Fruit fly (Drosophila melanogaster) whole organism, embryonic: ENCODE measurements around the gene Amun.

ENCODE experiments used
- Abd-B ChIP-seq: fragments of 200-800 bp; sonication (Bioruptor generic); optimal IDR thresholded peaks from 2 replicates; lab custom pipeline; 2018; ENCODE audit warnings: missing biosample characterization, mild to moderate bottlenecking, missing genetic modification characterization, moderate library complexity
- Antp ChIP-seq: fragments of 200-800 bp; sonication (Bioruptor generic); optimal IDR thresholded peaks from 3 replicates; lab custom pipeline; 2016; ENCODE audit warnings: missing biosample characterization, missing genetic modification characterization
- CG1024 ChIP-seq: fragments of 200-800 bp; sonication (Bioruptor generic); IDR thresholded peaks from 2 replicates; pipeline ENCODE4 v1.3.6; 2022; ENCODE audit warnings: missing biosample characterization, missing genetic modification characterization
- CG10274 ChIP-seq: fragments of 200-800 bp; sonication (Bioruptor generic); optimal IDR thresholded peaks from 3 replicates; lab custom pipeline; 2017; ENCODE audit warnings: missing biosample characterization, mild to moderate bottlenecking, missing genetic modification characterization
- CG10543 ChIP-seq: fragments of 200-800 bp; sonication (Bioruptor generic); optimal IDR thresholded peaks from 3 replicates; lab custom pipeline; 2017; ENCODE audit warnings: missing biosample characterization, mild to moderate bottlenecking, missing genetic modification characterization, moderate library complexity
- CG10959 ChIP-seq: fragments of 200-800 bp; sonication (Bioruptor generic); IDR thresholded peaks from 2 replicates; pipeline ENCODE4 v1.3.6; 2022; ENCODE audit warnings: missing biosample characterization, missing genetic modification characterization
- CG11085 ChIP-seq: fragments of 200-800 bp; sonication (Bioruptor generic); IDR thresholded peaks from 2 replicates; pipeline ENCODE4 v1.3.6; 2022; ENCODE audit warnings: missing biosample characterization, missing genetic modification characterization
- CG11560 ChIP-seq: fragments of 200-800 bp; sonication (Bioruptor generic); IDR thresholded peaks from 3 replicates; pipeline ENCODE4 v1.3.6; 2022; ENCODE audit warnings: missing biosample characterization, missing genetic modification characterization
- CG13424 ChIP-seq: fragments of 200-800 bp; sonication (Bioruptor generic); optimal IDR thresholded peaks from 2 replicates; lab custom pipeline; 2019; ENCODE audit warnings: missing biosample characterization, mild to moderate bottlenecking, missing genetic modification characterization, moderate library complexity
- CG16779 ChIP-seq: fragments of 200-800 bp; sonication (Bioruptor generic); IDR thresholded peaks from 2 replicates; pipeline ENCODE4 v1.3.6; 2022; ENCODE audit warnings: missing biosample characterization, missing genetic modification characterization
- CG2712 ChIP-seq: fragments of 200-800 bp; optimal IDR thresholded peaks from 3 replicates; lab custom pipeline; 2019; ENCODE audit warnings: missing biosample characterization, mild to moderate bottlenecking, missing genetic modification characterization, moderate library complexity
- CG4404 ChIP-seq: fragments of 200-800 bp; sonication (Bioruptor generic); IDR thresholded peaks from 2 replicates; pipeline ENCODE4 v1.3.6; 2022; ENCODE audit warnings: missing biosample characterization, missing genetic modification characterization
- CG5180 ChIP-seq: fragments of 200-800 bp; sonication (Bioruptor generic); optimal IDR thresholded peaks from 3 replicates; lab custom pipeline; 2017; ENCODE audit warnings: missing biosample characterization, missing genetic modification characterization, mild to moderate bottlenecking, moderate library complexity, missing genetic modification reagents
- D19A ChIP-seq: fragments of 200-800 bp; optimal IDR thresholded peaks from 3 replicates; lab custom pipeline; 2019; ENCODE audit warnings: missing biosample characterization, mild to moderate bottlenecking, missing genetic modification characterization, moderate library complexity
- Deaf1 ChIP-seq: fragments of 200-800 bp; optimal IDR thresholded peaks from 3 replicates; lab custom pipeline; 2019; ENCODE audit warnings: missing biosample characterization, mild to moderate bottlenecking, missing genetic modification characterization, moderate library complexity
- Doc2 ChIP-seq: fragments of 200-800 bp; sonication (Bioruptor generic); IDR thresholded peaks from 2 replicates; pipeline ENCODE4 v1.3.6; 2022; ENCODE audit warnings: missing biosample characterization, missing genetic modification characterization
- Dp ChIP-seq: fragments of 200-800 bp; sonication (Bioruptor generic); optimal IDR thresholded peaks from 2 replicates; lab custom pipeline; 2018; ENCODE audit warnings: missing biosample characterization, mild to moderate bottlenecking, missing genetic modification characterization, moderate library complexity
- Dref ChIP-seq: fragments of 200-800 bp; sonication (Bioruptor generic); IDR thresholded peaks from 2 replicates; pipeline ENCODE4 v1.3.6; 2022; ENCODE audit warnings: missing biosample characterization, missing genetic modification characterization
- Ets65A ChIP-seq: fragments of 200-800 bp; sonication (Bioruptor generic); peaks from one replicate; lab custom pipeline; 2016; ENCODE audit warnings: missing biosample characterization, missing genetic modification characterization
- MBD-R2 ChIP-seq: fragments of 200-800 bp; sonication (Bioruptor generic); IDR thresholded peaks from 2 replicates; pipeline ENCODE4 v1.3.6; 2022; ENCODE audit warnings: missing biosample characterization, missing genetic modification characterization
- Mrtf ChIP-seq: fragments of 200-800 bp; sonication (Bioruptor generic); IDR thresholded peaks from 3 replicates; pipeline ENCODE4 v1.3.6; 2022; ENCODE audit warnings: missing biosample characterization, missing genetic modification characterization
- NC2β ChIP-seq: fragments of 200-800 bp; sonication (Bioruptor generic); optimal IDR thresholded peaks from 2 replicates; lab custom pipeline; 2016; ENCODE audit warnings: missing biosample characterization, missing genetic modification characterization
- Nf-YA ChIP-seq: fragments of 200-800 bp; sonication (Bioruptor generic); IDR thresholded peaks from 2 replicates; pipeline ENCODE4 v1.3.6; 2022; ENCODE audit warnings: missing biosample characterization, missing genetic modification characterization
- Rx ChIP-seq: fragments of 200-800 bp; sonication (Bioruptor generic); IDR thresholded peaks from 2 replicates; pipeline ENCODE4 v1.3.6; 2022; ENCODE audit warnings: missing biosample characterization, missing genetic modification characterization
- Ssrp ChIP-seq: fragments of 200-800 bp; sonication (Bioruptor generic); optimal IDR thresholded peaks from 2 replicates; lab custom pipeline; 2018; ENCODE audit warnings: missing biosample characterization, mild to moderate bottlenecking, missing genetic modification characterization, moderate library complexity
- TFAM ChIP-seq: fragments of 200-800 bp; sonication (Bioruptor generic); optimal IDR thresholded peaks from 2 replicates; lab custom pipeline; 2017; ENCODE audit warnings: missing biosample characterization, missing genetic modification characterization, inconsistent platforms
- Trl ChIP-seq, 3 experiments: fragments of >200 bp in 2 of 3; fragments of 200-800 bp in 1 of 3; sonication (Bioruptor generic) in 1 of 3; optimal IDR thresholded peaks; 2 replicates in 1 of 3; 3 replicates in 2 of 3; lab custom pipeline; 2016 to 2017; ENCODE audit warnings: missing biosample characterization in 1 of 3, missing genetic modification characterization in 1 of 3
- bbx ChIP-seq: fragments of 200-800 bp; sonication (Bioruptor generic); IDR thresholded peaks from 2 replicates; pipeline ENCODE4 v1.3.6; 2022; ENCODE audit warnings: missing biosample characterization, missing genetic modification characterization; ENCODE audit not compliant: partially characterized antibody
- caup ChIP-seq: fragments of 200-800 bp; sonication (Bioruptor generic); optimal IDR thresholded peaks from 3 replicates; lab custom pipeline; 2017; ENCODE audit warnings: missing biosample characterization, mild to moderate bottlenecking, missing genetic modification characterization, moderate library complexity; ENCODE audit not compliant: severe bottlenecking
- cg ChIP-seq: fragments of 200-800 bp; sonication (Bioruptor generic); optimal IDR thresholded peaks from 3 replicates; lab custom pipeline; 2019; ENCODE audit warnings: missing biosample characterization, mild to moderate bottlenecking, missing genetic modification characterization, moderate library complexity
- ci ChIP-seq: fragments of 200-800 bp; sonication (Bioruptor generic); IDR thresholded peaks from 3 replicates; pipeline ENCODE4 v1.3.6; 2022; ENCODE audit warnings: missing biosample characterization, missing genetic modification characterization
- dpn ChIP-seq, 2 experiments: fragments of 200-800 bp; sonication (Bioruptor generic); optimal IDR thresholded peaks; 3 replicates each; lab custom pipeline; 2016; ENCODE audit warnings: missing biosample characterization in 2 of 2, missing genetic modification characterization in 2 of 2
- dysf ChIP-seq: fragments of 200-800 bp; sonication (Bioruptor generic); IDR thresholded peaks from 3 replicates; pipeline ENCODE4 v1.3.6; 2022; ENCODE audit warnings: missing biosample characterization, missing genetic modification characterization
- emc ChIP-seq: fragments of 200-800 bp; sonication (Bioruptor generic); optimal IDR thresholded peaks from 2 replicates; lab custom pipeline; 2016; ENCODE audit warnings: missing biosample characterization, missing genetic modification characterization
- exex ChIP-seq: fragments of 200-800 bp; sonication (Bioruptor generic); optimal IDR thresholded peaks from 4 replicates; lab custom pipeline; 2018; ENCODE audit warnings: missing biosample characterization, mild to moderate bottlenecking, missing genetic modification characterization, moderate library complexity
- jumu ChIP-seq: fragments of 200-800 bp; sonication (Bioruptor generic); optimal IDR thresholded peaks from 3 replicates; lab custom pipeline; 2016; ENCODE audit warnings: missing biosample characterization, missing genetic modification characterization
- klu ChIP-seq: fragments of 200-800 bp; sonication (Bioruptor generic); IDR thresholded peaks from 2 replicates; pipeline ENCODE4 v1.3.6; 2022; ENCODE audit warnings: missing biosample characterization, missing genetic modification characterization
- nerfin-1 ChIP-seq: fragments of 200-800 bp; sonication (Bioruptor generic); optimal IDR thresholded peaks from 3 replicates; lab custom pipeline; 2019; ENCODE audit warnings: missing biosample characterization, mild to moderate bottlenecking, missing genetic modification characterization, moderate library complexity
- pros ChIP-seq: fragments of 200-800 bp; sonication (Bioruptor generic); optimal IDR thresholded peaks from 3 replicates; lab custom pipeline; 2019; ENCODE audit warnings: missing biosample characterization, mild to moderate bottlenecking, missing genetic modification characterization, moderate library complexity
- row ChIP-seq: fragments of 200-800 bp; sonication (Bioruptor generic); IDR thresholded peaks from 3 replicates; pipeline ENCODE4 v1.3.6; 2022; ENCODE audit warnings: missing biosample characterization, missing genetic modification characterization
- sna ChIP-seq: fragments of 200-800 bp; sonication (Bioruptor generic); IDR thresholded peaks from 2 replicates; pipeline ENCODE4 v1.3.6; 2022; ENCODE audit warnings: missing biosample characterization, missing genetic modification characterization; ENCODE audit not compliant: partially characterized antibody
- stc ChIP-seq: fragments of 200-800 bp; sonication (Bioruptor generic); IDR thresholded peaks from 2 replicates; pipeline ENCODE4 v1.3.6; 2022; ENCODE audit warnings: missing biosample characterization, missing genetic modification characterization
- unc-4 ChIP-seq: fragments of 200-800 bp; sonication (Bioruptor generic); IDR thresholded peaks from 2 replicates; pipeline ENCODE4 v1.3.6; 2022; ENCODE audit warnings: missing biosample characterization, missing genetic modification characterization; ENCODE audit not compliant: partially characterized antibody
- wek ChIP-seq: fragments of 200-800 bp; sonication (Bioruptor generic); optimal IDR thresholded peaks from 3 replicates; lab custom pipeline; 2018; ENCODE audit warnings: missing biosample characterization, mild to moderate bottlenecking, missing genetic modification characterization, moderate library complexity
- zen ChIP-seq: fragments of 200-800 bp; sonication (Bioruptor generic); optimal IDR thresholded peaks from 3 replicates; lab custom pipeline; 2018; ENCODE audit warnings: missing biosample characterization, mild to moderate bottlenecking, missing genetic modification characterization, moderate library complexity

Amun gene

DNA sequence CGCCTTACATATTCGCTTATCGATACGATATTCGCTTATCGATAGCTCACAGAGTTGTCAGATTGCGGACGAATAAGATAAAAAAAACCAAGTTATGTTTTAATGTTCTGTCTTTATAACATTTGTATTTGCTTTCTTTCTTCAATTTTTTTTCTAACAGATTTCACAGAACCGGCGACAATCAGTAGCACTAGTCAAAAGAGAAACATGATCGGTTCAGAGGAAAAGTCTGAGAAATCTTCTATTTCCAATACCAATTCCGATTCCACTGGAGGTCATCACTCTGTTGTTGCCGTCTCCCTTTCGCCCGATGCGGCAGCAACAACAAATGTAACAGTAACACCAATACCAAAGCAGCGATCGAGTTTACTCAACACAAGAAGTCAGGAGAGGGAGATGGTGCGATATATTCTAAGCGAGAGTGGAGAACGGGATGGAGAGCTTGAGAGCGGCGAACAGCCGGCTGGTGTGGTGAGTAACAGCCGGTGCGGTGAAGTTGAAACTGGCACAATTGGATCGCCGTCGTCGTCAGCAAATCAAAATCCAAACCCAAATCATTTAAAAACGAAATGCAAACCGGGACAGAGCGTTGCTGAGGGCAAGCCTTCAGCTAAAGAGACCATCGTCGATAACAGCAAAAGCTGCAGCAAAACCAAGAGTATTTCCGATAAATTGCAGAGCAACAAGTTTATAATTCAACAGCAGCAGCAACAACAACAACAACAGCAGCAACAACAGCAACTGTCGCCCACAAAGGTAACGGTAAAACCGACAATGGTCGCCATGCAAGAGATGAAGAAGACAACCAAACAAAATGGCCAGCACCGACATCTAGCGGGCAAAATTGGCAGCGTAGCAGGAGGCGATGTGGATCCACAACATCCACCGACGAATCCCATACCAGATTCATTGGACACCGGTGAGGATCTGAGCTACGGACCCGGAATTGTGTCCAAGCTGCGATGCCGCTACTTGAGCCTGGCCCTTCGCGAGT, 33.5 kb downstream of the Amun start (continued):
- TF ChIP-seq nerfin-1 (tag; lab: Kevin White, UChicago) = peak; percentile 30
- TF ChIP-seq zen (tag; lab: Kevin White, UChicago) = peak; percentile 10
- TF ChIP-seq unc-4 (GFP tag; lab: Robert Waterston, UW) = peak; percentile 67; the same call in 1 of the 2 replicates
- TF ChIP-seq wek = peak; percentile 24
- TF ChIP-seq exex (tag; lab: Kevin White, UChicago) = peak; percentile 46
- TF ChIP-seq Mrtf (GFP tag; lab: Robert Waterston, UW) = no peak
- TF ChIP-seq sna (GFP tag; lab: Robert Waterston, UW) = 0 out of 2 replicates have a peak, but pooled peaks have one; percentile 12
- TF ChIP-seq TFAM (GFP tag; lab: Kevin White, UChicago) = no peak
- TF ChIP-seq cg (GFP tag; lab: Kevin White, UChicago) = peak; percentile 94
- TF ChIP-seq stc = 0 out of 2 replicates have a peak, but pooled peaks have one; percentile 6
- TF ChIP-seq dysf (GFP tag; lab: Robert Waterston, UW) = peak; percentile 48; the same call in 2 of the 3 replicates
- peak; percentile 57 for TF ChIP-seq caup (GFP tag; lab: Kevin White, UChicago)
- TF ChIP-seq CG2712 (tag; lab: Kevin White, UChicago) = peak; percentile 62
- TF ChIP-seq, all 482 proteins: peak for 311

DNA sequence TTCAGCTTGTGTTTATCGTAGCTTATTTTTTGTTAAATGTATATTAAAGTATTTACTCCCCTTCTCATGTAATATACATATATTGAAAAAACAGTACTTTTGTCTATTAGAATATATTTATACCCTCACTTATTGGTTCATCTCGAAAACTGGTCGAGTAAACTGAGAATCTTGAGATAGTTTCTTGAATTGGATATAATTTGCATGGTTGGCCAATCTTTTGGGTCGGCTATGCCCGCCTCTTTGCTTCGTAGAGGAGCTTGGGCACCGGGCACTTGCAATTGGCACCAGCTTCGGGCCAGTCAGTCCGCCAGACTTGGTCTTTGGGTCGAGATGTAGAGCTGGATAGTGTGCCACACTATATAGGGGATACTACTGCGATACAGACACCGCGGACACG, 35.0 kb downstream of the Amun start:
- TF ChIP-seq dpn (GFP tag; optimal IDR thresholded peaks at IDR 0.05; lab: Kevin White, UChicago) (no peak), CG10959 (GFP tag; lab: Robert Waterston, UW) (no peak), row (0 out of 3 replicates have a peak, but pooled peaks have one; percentile 10), D19A (peak; percentile 35), CG10274 (GFP tag; lab: Kevin White, UChicago) (peak; percentile 76), CG1024 (no peak), CG5180 (GFP tag; lab: Kevin White, UChicago) (no peak), klu (GFP tag; lab: Robert Waterston, UW) (no peak), Nf-YA (GFP tag; lab: Robert Waterston, UW) (no peak), CG13424 (tag; lab: Kevin White, UChicago) (no peak)

DNA sequence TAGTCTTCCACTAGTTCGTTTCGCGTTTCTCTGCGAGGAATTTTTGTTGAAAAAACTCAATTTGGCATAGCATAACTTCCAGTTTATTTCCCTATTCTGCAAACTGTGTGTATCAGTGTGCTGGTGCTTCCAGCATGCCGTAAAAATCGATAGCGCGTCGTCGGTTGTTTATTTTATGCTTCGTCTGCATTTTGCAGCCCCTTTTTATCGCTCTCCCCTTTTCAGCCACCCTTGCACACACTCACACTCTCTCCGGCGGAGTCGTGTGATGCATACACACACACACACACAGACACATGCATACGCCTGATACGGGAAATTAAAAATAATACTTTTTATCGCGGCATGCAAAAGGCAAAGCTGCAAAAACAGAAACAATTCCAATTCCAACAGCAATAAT, 35.9 kb downstream of the Amun start:
- no peak for TF ChIP-seq jumu
- no peak for TF ChIP-seq Antp
- no peak for TF ChIP-seq CG11085 (GFP tag; lab: Robert Waterston, UW)
- TF ChIP-seq NC2β = no peak
- TF ChIP-seq Abd-B = no peak
- peak; percentile 7; the same call in 1 of the 3 replicates for TF ChIP-seq ci (GFP tag; lab: Robert Waterston, UW)
- peak; percentile 26; the same call in 1 of the 2 replicates for TF ChIP-seq MBD-R2 (GFP tag; lab: Robert Waterston, UW)
- TF ChIP-seq Rx (GFP tag; lab: Robert Waterston, UW) = no peak
- no peak for TF ChIP-seq Ets65A (GFP tag; lab: Kevin White, UChicago)
- TF ChIP-seq CG10543 (GFP tag; lab: Kevin White, UChicago) = no peak
- TF ChIP-seq Deaf1 (tag; lab: Kevin White, UChicago) = peak; percentile 67
- no peak for TF ChIP-seq CG16779 (GFP tag; lab: Robert Waterston, UW)
- TF ChIP-seq Trl (optimal IDR thresholded peaks at IDR 0.05; lab: Kevin White, UChicago) = peak in 1 of 2 experiments; percentile 13
- no peak for TF ChIP-seq Trl (GFP tag; optimal IDR thresholded peaks at IDR 0.05; lab: Kevin White, UChicago)
- TF ChIP-seq emc (GFP tag; lab: Kevin White, UChicago) = no peak
- no peak for TF ChIP-seq Ssrp (tag; lab: Kevin White, UChicago)
- 0 out of 2 replicates have a peak, but pooled peaks have one; percentile 16 for TF ChIP-seq bbx (GFP tag; lab: Robert Waterston, UW)
- no peak for TF ChIP-seq Dp (GFP tag; lab: Kevin White, UChicago)
- TF ChIP-seq Doc2 (GFP tag; lab: Robert Waterston, UW) = no peak
- TF ChIP-seq pros (GFP tag; lab: Kevin White, UChicago) = peak; percentile 0
- no peak for TF ChIP-seq CG4404 (GFP tag; lab: Robert Waterston, UW)
- TF ChIP-seq Dref = 0 out of 2 replicates have a peak, but pooled peaks have one; percentile 22
- peak; percentile 83 for TF ChIP-seq cg (GFP tag; lab: Kevin White, UChicago)
- no peak for TF ChIP-seq CG11560 (tag; lab: Robert Waterston, UW)
